Fruit fly (Drosophila melanogaster) whole organism, wandering third instar larva: Measurements from ENCODE around the gene gdl.

Source experiments
- Abd-B ChIP-seq: fragments of >200 bp; optimal IDR thresholded peaks from 2 replicates; lab custom pipeline; 2017; ENCODE audit warnings: missing biosample characterization, missing genetic modification characterization
- CG32264 ChIP-seq: fragments of 200-800 bp; sonication (Bioruptor generic); optimal IDR thresholded peaks from 2 replicates; lab custom pipeline; 2016; ENCODE audit warnings: missing biosample characterization, missing genetic modification characterization
- CG9705 ChIP-seq: fragments of 200-800 bp; sonication (Bioruptor generic); optimal IDR thresholded peaks from 2 replicates; lab custom pipeline; 2018; ENCODE audit warnings: missing biosample characterization, mild to moderate bottlenecking, missing genetic modification characterization
- CrebA ChIP-seq: fragments of 200-800 bp; sonication (Bioruptor generic); optimal IDR thresholded peaks from 2 replicates; lab custom pipeline; 2016; ENCODE audit warnings: missing biosample characterization, mild to moderate bottlenecking, missing genetic modification characterization, borderline replicate concordance
- Dif ChIP-seq: fragments of 200-275, 200-300 bp; sonication (Bioruptor generic); optimal IDR thresholded peaks from 2 replicates; lab custom pipeline; 2018; ENCODE audit warnings: missing biosample characterization, missing genetic modification characterization; ENCODE audit not compliant: partially characterized antibody
- GATAd ChIP-seq: sonication (Bioruptor generic); optimal IDR thresholded peaks from 2 replicates; lab custom pipeline; 2016; ENCODE audit warnings: missing biosample characterization, missing genetic modification characterization
- HLH106 ChIP-seq: fragments of 200-800 bp; optimal IDR thresholded peaks from 3 replicates; lab custom pipeline; 2019; ENCODE audit warnings: missing biosample characterization, mild to moderate bottlenecking, missing genetic modification characterization, moderate library complexity
- Hnf4 ChIP-seq: fragments of 200-800 bp; sonication (Bioruptor generic); optimal IDR thresholded peaks from 2 replicates; lab custom pipeline; 2016; ENCODE audit warnings: missing biosample characterization, mild to moderate bottlenecking, missing genetic modification characterization
- Hr78 ChIP-seq: fragments of >200 bp; optimal IDR thresholded peaks from 2 replicates; lab custom pipeline; 2017; ENCODE audit warnings: missing biosample characterization, missing genetic modification characterization
- Hr83 ChIP-seq: fragments of 200-300 bp; sonication (Bioruptor generic); optimal IDR thresholded peaks from 2 replicates; lab custom pipeline; 2016; ENCODE audit warnings: missing biosample characterization, mild to moderate bottlenecking, missing genetic modification characterization, moderate library complexity; ENCODE audit not compliant: poor library complexity, severe bottlenecking
- Jra ChIP-seq: sonication (Bioruptor generic); optimal IDR thresholded peaks from 2 replicates; lab custom pipeline; 2016; ENCODE audit warnings: missing biosample characterization, missing genetic modification characterization
- Mio ChIP-seq: sonication (Bioruptor generic); optimal IDR thresholded peaks from 2 replicates; lab custom pipeline; 2016; ENCODE audit warnings: missing biosample characterization, missing genetic modification characterization
- Myc ChIP-seq: fragments of >200 bp; optimal IDR thresholded peaks from 2 replicates; lab custom pipeline; 2017
- N ChIP-seq: fragments of >200 bp; optimal IDR thresholded peaks from 2 replicates; lab custom pipeline; 2018; ENCODE audit warnings: missing biosample characterization, missing external identifiers, missing genetic modification characterization
- Sp1 ChIP-seq: fragments of 200-800 bp; sonication (Bioruptor generic); optimal IDR thresholded peaks from 3 replicates; lab custom pipeline; 2019; ENCODE audit warnings: missing biosample characterization, mild to moderate bottlenecking, missing genetic modification characterization, moderate library complexity
- Vsx2 ChIP-seq: fragments of 200-300, 225-300 bp; sonication (Bioruptor generic); optimal IDR thresholded peaks from 2 replicates; lab custom pipeline; 2018; ENCODE audit warnings: missing biosample characterization, missing genetic modification characterization; ENCODE audit not compliant: partially characterized antibody
- brk ChIP-seq: fragments of 200-800 bp; sonication (Bioruptor generic); optimal IDR thresholded peaks from 2 replicates; lab custom pipeline; 2016; ENCODE audit warnings: missing biosample characterization, mild to moderate bottlenecking, missing genetic modification characterization
- dl ChIP-seq, 2 experiments: fragments of 175-275, 200-275 bp in 1 of 2; fragments of 200-275 bp in 1 of 2; sonication (Bioruptor generic); optimal IDR thresholded peaks; lab custom pipeline; 2018; ENCODE audit warnings: mild to moderate bottlenecking in 2 of 2, missing biosample characterization in 2 of 2, missing genetic modification characterization in 2 of 2, moderate library complexity in 2 of 2; ENCODE audit not compliant: partially characterized antibody in 2 of 2, insufficient read depth in 1 of 2
- dmrt93B ChIP-seq: fragments of 200-800 bp; sonication (Bioruptor generic); optimal IDR thresholded peaks from 2 replicates; lab custom pipeline; 2018; ENCODE audit warnings: missing biosample characterization, mild to moderate bottlenecking, missing genetic modification characterization
- dsf ChIP-seq: sonication (Bioruptor generic); optimal IDR thresholded peaks from 2 replicates; lab custom pipeline; 2016; ENCODE audit warnings: missing biosample characterization, missing genetic modification characterization, borderline replicate concordance
- ey ChIP-seq: fragments of 200-800 bp; sonication (Bioruptor generic); optimal IDR thresholded peaks from 2 replicates; lab custom pipeline; 2016; ENCODE audit warnings: missing biosample characterization, missing genetic modification characterization
- foxo ChIP-seq, 2 experiments: fragments of 200-800 bp; sonication (Bioruptor generic); optimal IDR thresholded peaks; 2 replicates in 1 of 2; 3 replicates in 1 of 2; lab custom pipeline; 2016 to 2017; ENCODE audit warnings: missing biosample characterization in 2 of 2, missing genetic modification characterization in 2 of 2
- fru ChIP-seq: fragments of 200-800 bp; sonication (Bioruptor generic); optimal IDR thresholded peaks from 3 replicates; lab custom pipeline; 2016; ENCODE audit warnings: missing biosample characterization, mild to moderate bottlenecking, missing genetic modification characterization
- h ChIP-seq: fragments of 200-800 bp; sonication (Bioruptor generic); optimal IDR thresholded peaks from 3 replicates; lab custom pipeline; 2016; ENCODE audit warnings: missing biosample characterization, mild to moderate bottlenecking, missing genetic modification characterization
- jim ChIP-seq: fragments of 175-275, 200-325 bp; sonication (Bioruptor generic); optimal IDR thresholded peaks from 2 replicates; lab custom pipeline; 2016; ENCODE audit warnings: missing biosample characterization, mild to moderate bottlenecking, missing genetic modification characterization
- lola ChIP-seq: fragments of >200 bp; optimal IDR thresholded peaks from 2 replicates; lab custom pipeline; 2017; ENCODE audit warnings: missing biosample characterization, missing genetic modification characterization
- pan ChIP-seq: fragments of >200 bp; optimal IDR thresholded peaks from 2 replicates; lab custom pipeline; 2017
- rgr ChIP-seq: fragments of 200-800 bp; sonication (Bioruptor generic); optimal IDR thresholded peaks from 3 replicates; lab custom pipeline; 2016; ENCODE audit warnings: missing biosample characterization, mild to moderate bottlenecking, missing genetic modification characterization
- sv ChIP-seq: fragments of 200-800 bp; sonication (Bioruptor generic); optimal IDR thresholded peaks from 3 replicates; lab custom pipeline; 2016; ENCODE audit warnings: missing biosample characterization, missing genetic modification characterization
- tai ChIP-seq: sonication (Bioruptor generic); optimal IDR thresholded peaks from 2 replicates; lab custom pipeline; 2016; ENCODE audit warnings: missing biosample characterization, missing genetic modification characterization
- usp ChIP-seq: fragments of >200 bp; optimal IDR thresholded peaks from 2 replicates; lab custom pipeline; 2017; ENCODE audit warnings: missing biosample characterization, missing genetic modification characterization
- woc ChIP-seq: sonication (Bioruptor generic); optimal IDR thresholded peaks from 2 replicates; lab custom pipeline; 2016; ENCODE audit warnings: missing biosample characterization, mild to moderate bottlenecking, missing genetic modification characterization

gdl gene

DNA sequence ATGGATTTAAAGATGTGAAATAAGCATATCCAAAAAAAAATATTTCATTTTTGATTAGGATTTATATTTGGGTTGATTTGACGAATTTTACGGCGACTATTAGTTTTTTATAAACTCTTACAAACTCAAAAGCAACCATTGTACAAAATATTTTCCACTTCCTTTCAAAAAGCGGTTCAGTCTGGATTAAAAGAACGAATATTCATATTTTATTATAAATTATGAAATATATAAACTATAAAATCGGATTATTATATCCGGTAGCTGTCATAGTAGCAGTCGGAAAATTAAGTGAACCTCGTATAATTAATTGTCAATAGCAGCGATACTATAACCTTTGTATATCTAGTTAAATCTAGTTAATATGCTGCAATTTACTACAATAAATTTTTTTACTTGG lies 13.8 kb upstream of the gdl start, which contains the start of gene CG12355:
Gene CG12355 (minus strand): TSS at position 101 of the 400 bp plus-strand sequence.
- no peak for TF ChIP-seq tai
- TF ChIP-seq woc (GFP tag; lab: Kevin White, UChicago), result no peak
- no peak for TF ChIP-seq Hnf4
- TF ChIP-seq jim (GFP tag; lab: Kevin White, UChicago), result no peak
- no peak for TF ChIP-seq CrebA (GFP tag; lab: Kevin White, UChicago)
- no peak for TF ChIP-seq Dif
- TF ChIP-seq foxo (GFP tag; optimal IDR thresholded peaks at IDR 0.05; lab: Kevin White, UChicago), result no peak
- TF ChIP-seq h (GFP tag; lab: Kevin White, UChicago), result no peak
- TF ChIP-seq usp, result no peak
- no peak for TF ChIP-seq GATAd
- no peak for TF ChIP-seq HLH106 (tag; lab: Kevin White, UChicago)

DNA sequence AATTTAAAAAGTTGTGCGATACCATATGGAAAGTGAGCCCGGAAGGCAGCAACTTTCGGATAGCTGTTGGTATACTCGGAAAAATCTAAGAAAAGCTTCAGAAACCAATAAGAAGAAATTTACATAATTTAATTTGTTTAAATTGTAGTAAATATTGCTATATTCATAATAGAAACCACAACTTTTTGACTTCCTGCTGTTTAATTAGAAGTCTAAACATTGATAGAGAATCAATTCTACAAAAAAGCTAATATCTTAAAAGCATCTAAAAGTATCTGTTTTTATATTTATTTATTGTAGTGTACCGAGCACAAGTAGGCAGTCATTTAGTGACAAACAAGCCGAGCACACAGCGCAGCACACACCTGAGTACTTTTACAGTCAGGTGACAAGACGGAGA lies 13.0 kb upstream of the gdl start, which contains the start of gene CG13455:
Gene CG13455 (plus strand): TSS at position 301 of the 400 bp plus-strand sequence.
- TF ChIP-seq usp (no peak), Abd-B (GFP tag; lab: Kevin White, UChicago) (no peak), GATAd (no peak), dl (GFP tag; optimal IDR thresholded peaks at IDR 0.05; lab: Kevin White, UChicago; ENCODE audit: insufficient read depth in 1 of 2, partially characterized antibody in 2 of 2) (no peak), fru (no peak), Sp1 (GFP tag; lab: Kevin White, UChicago) (no peak), brk (GFP tag; lab: Kevin White, UChicago) (no peak), lola (GFP tag; lab: Kevin White, UChicago) (no peak), pan (lab: Kevin White, UChicago) (no peak), dsf (GFP tag; lab: Kevin White, UChicago) (no peak), dmrt93B (GFP tag; lab: Kevin White, UChicago) (no peak), ey (GFP tag; lab: Kevin White, UChicago) (no peak), jim (GFP tag; lab: Kevin White, UChicago) (no peak), h (GFP tag; lab: Kevin White, UChicago) (no peak), sv (GFP tag; lab: Kevin White, UChicago) (no peak)

DNA sequence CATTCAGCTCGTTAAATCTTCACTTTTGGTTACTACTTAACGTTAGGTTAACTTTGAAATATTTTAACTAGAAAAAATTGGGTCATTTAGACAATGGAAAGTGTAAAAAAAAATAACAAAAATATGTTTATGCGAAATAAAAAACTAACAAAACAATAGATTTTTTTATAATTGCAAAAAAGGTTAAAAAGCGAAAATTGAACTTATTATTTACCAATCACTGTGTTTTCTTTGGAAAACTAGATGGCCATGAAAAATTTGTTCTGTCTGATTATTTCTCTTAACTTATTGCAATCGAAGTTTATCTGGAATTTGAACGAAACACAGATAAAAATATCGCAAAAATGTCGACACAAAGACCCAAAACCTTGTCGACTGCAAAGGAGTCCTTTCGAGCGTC lies 11.3 kb upstream of the gdl start, which contains the start of gene CG7276:
Gene CG7276 (plus strand): TSS at position 301 of the 400 bp plus-strand sequence.
- TF ChIP-seq Abd-B (GFP tag; lab: Kevin White, UChicago) (no peak), CG32264 (GFP tag; lab: Kevin White, UChicago) (no peak), Hr83 (GFP tag; lab: Kevin White, UChicago) (no peak), Jra (GFP tag; lab: Kevin White, UChicago) (no peak), HLH106 (tag; lab: Kevin White, UChicago) (no peak), fru (no peak), Hnf4 (no peak), N (no peak), brk (GFP tag; lab: Kevin White, UChicago) (no peak), h (GFP tag; lab: Kevin White, UChicago) (no peak), CrebA (GFP tag; lab: Kevin White, UChicago) (no peak), Hr78 (no peak), CG9705 (GFP tag; lab: Kevin White, UChicago) (no peak), Vsx2 (no peak), usp (no peak)

DNA sequence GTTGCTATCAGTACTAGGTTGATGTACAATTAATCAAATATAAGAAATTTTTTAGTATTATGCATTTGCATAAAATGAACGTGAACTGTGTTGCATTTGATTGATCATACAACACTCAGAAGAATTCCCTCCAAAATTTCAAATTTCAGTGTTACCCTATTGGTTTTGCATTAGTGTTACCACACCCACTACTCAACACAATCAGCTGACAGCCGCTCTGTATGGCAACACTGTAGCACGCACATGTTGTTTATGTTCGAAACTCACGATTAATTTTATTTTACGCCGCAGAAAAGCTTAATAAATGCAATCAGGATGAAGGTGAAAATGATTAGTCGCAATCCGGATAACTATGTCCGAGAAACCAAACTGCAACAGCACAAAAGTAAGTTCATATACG lies 10.5 kb upstream of the gdl start, which contains the start of gene CG7275:
Gene CG7275 (plus strand): TSS at position 215 of the 400 bp plus-strand sequence.
- TF ChIP-seq fru (no peak), CG9705 (GFP tag; lab: Kevin White, UChicago) (no peak), Mio (GFP tag; lab: Kevin White, UChicago) (no peak), brk (GFP tag; lab: Kevin White, UChicago) (peak; percentile 22), Abd-B (GFP tag; lab: Kevin White, UChicago) (no peak), rgr (GFP tag; lab: Kevin White, UChicago) (peak; percentile 44), Myc (lab: Kevin White, UChicago) (peak; percentile 28)
